Worm (Caenorhabditis elegans) whole organism, L1 larva: ENCODE data around the gene F57F4.1.

Experiments
- C04F5.9 ChIP-seq: sonication (generic microtip); optimal IDR thresholded peaks from 2 replicates; lab custom pipeline; 2016; ENCODE audit warnings: missing genetic modification characterization, missing compliant biosample characterization
- aly-2 ChIP-seq: fragments of 150-350 bp; optimal IDR thresholded peaks from 2 replicates; lab custom pipeline; 2014; ENCODE audit warnings: missing biosample characterization, missing genetic modification characterization
- ceh-8 ChIP-seq: fragments of 200-800 bp; sonication (Bioruptor generic); optimal IDR thresholded peaks from 2 replicates; lab custom pipeline; 2018; ENCODE audit warnings: mild to moderate bottlenecking, missing genetic modification characterization, moderate library complexity, missing compliant biosample characterization
- ceh-82 ChIP-seq, 3 experiments: fragments of 150-350 bp in 1 of 3; sonication (generic microtip) in 2 of 3; optimal IDR thresholded peaks; 2 replicates each; lab custom pipeline; 2014 to 2017; ENCODE audit warnings: missing biosample characterization in 3 of 3, missing genetic modification characterization in 3 of 3
- dsc-1 ChIP-seq: sonication (generic microtip); optimal IDR thresholded peaks from 2 replicates; lab custom pipeline; 2016; ENCODE audit warnings: mild to moderate bottlenecking, missing genetic modification characterization, missing compliant biosample characterization
- efl-1 ChIP-seq, 4 experiments: fragments of 150-350 bp; optimal IDR thresholded peaks in 3 of 4; peaks in 1 of 4; 1 replicate in 1 of 4; 2 replicates in 3 of 4; lab custom pipeline; 2014; ENCODE audit warnings: missing biosample characterization in 2 of 4, missing genetic modification characterization in 2 of 4, missing genetic modification reagents in 2 of 4
- elt-2 ChIP-seq: sonication (generic microtip); optimal IDR thresholded peaks from 2 replicates; lab custom pipeline; 2016; ENCODE audit warnings: missing genetic modification characterization, mild to moderate bottlenecking, inconsistent platforms, missing compliant biosample characterization, missing genetic modification reagents
- ets-5 ChIP-seq: fragments of 200-800 bp; sonication (Bioruptor generic); IDR thresholded peaks from 2 replicates; pipeline ENCODE4 v1.3.6; 2022; ENCODE audit warnings: missing genetic modification characterization, missing compliant biosample characterization
- fkh-4 ChIP-seq: sonication (generic microtip); optimal IDR thresholded peaks from 2 replicates; lab custom pipeline; 2016; ENCODE audit warnings: missing compliant biosample characterization, missing genetic modification characterization, borderline replicate concordance
- fkh-8 ChIP-seq: sonication (generic microtip); optimal IDR thresholded peaks from 2 replicates; lab custom pipeline; 2016; ENCODE audit warnings: mild to moderate bottlenecking, missing genetic modification characterization, missing compliant biosample characterization
- hlh-4 ChIP-seq: sonication (generic microtip); optimal IDR thresholded peaks from 2 replicates; lab custom pipeline; 2016; ENCODE audit warnings: mild to moderate bottlenecking, missing genetic modification characterization, missing compliant biosample characterization
- hpl-2 ChIP-seq: fragments of 150-350 bp; optimal IDR thresholded peaks from 2 replicates; lab custom pipeline; 2014; ENCODE audit warnings: missing biosample characterization, missing genetic modification reagents, missing genetic modification characterization
- lin-14 ChIP-seq: fragments of 200-800 bp; sonication (Bioruptor generic); optimal IDR thresholded peaks from 2 replicates; lab custom pipeline; 2018; ENCODE audit warnings: mild to moderate bottlenecking, missing genetic modification characterization, moderate library complexity, missing compliant biosample characterization
- lin-35 ChIP-seq, 2 experiments: fragments of 150-350 bp; optimal IDR thresholded peaks; 2 replicates each; lab custom pipeline; 2014; ENCODE audit warnings: missing biosample characterization in 2 of 2, missing genetic modification characterization in 2 of 2, missing genetic modification reagents in 2 of 2
- lin-39 ChIP-seq: fragments of 150-350 bp; optimal IDR thresholded peaks from 2 replicates; lab custom pipeline; 2014; ENCODE audit warnings: missing biosample characterization, missing genetic modification reagents, missing genetic modification characterization
- lir-3 ChIP-seq: sonication (generic microtip); optimal IDR thresholded peaks from 2 replicates; lab custom pipeline; 2016; ENCODE audit warnings: mild to moderate bottlenecking, missing genetic modification characterization, moderate library complexity, missing compliant biosample characterization; ENCODE audit not compliant: poor library complexity
- lsy-2 ChIP-seq, 2 experiments: fragments of 150-350 bp; optimal IDR thresholded peaks; 2 replicates each; lab custom pipeline; 2014; ENCODE audit warnings: missing biosample characterization in 2 of 2, missing genetic modification characterization in 2 of 2
- mef-2 ChIP-seq: fragments of 150-350 bp; optimal IDR thresholded peaks from 2 replicates; lab custom pipeline; 2014; ENCODE audit warnings: missing biosample characterization, missing genetic modification characterization
- mep-1 ChIP-seq: fragments of 150-350 bp; optimal IDR thresholded peaks from 2 replicates; lab custom pipeline; 2014; ENCODE audit warnings: missing biosample characterization, missing genetic modification characterization
- nhr-12 ChIP-seq: sonication (generic microtip); optimal IDR thresholded peaks from 2 replicates; lab custom pipeline; 2017; ENCODE audit warnings: missing biosample characterization, missing genetic modification characterization
- nhr-19 ChIP-seq: fragments of 200-800 bp; sonication (Bioruptor generic); conservative IDR thresholded peaks from 2 replicates; pipeline ENCODE4 v1.3.6; 2022; ENCODE audit warnings: missing genetic modification characterization, missing compliant biosample characterization
- nhr-20 ChIP-seq: sonication (generic microtip); optimal IDR thresholded peaks from 2 replicates; lab custom pipeline; 2016; ENCODE audit warnings: mild to moderate bottlenecking, missing genetic modification characterization, missing compliant biosample characterization
- nhr-237 ChIP-seq: fragments of 150-350 bp; optimal IDR thresholded peaks from 2 replicates; lab custom pipeline; 2014; ENCODE audit warnings: missing biosample characterization, missing genetic modification characterization
- nhr-28 ChIP-seq: fragments of 150-350 bp; optimal IDR thresholded peaks from 2 replicates; lab custom pipeline; 2014; ENCODE audit warnings: missing biosample characterization, missing genetic modification characterization
- nhr-84 ChIP-seq: sonication (generic microtip); optimal IDR thresholded peaks from 2 replicates; lab custom pipeline; 2017; ENCODE audit warnings: missing biosample characterization, missing genetic modification characterization
- nhr-90 ChIP-seq: sonication (generic microtip); optimal IDR thresholded peaks from 2 replicates; lab custom pipeline; 2016; ENCODE audit warnings: mild to moderate bottlenecking, missing genetic modification characterization, missing compliant biosample characterization; ENCODE audit not compliant: poor library complexity
- pag-3 ChIP-seq: sonication (generic microtip); optimal IDR thresholded peaks from 2 replicates; lab custom pipeline; 2017; ENCODE audit warnings: missing genetic modification characterization, mild to moderate bottlenecking, missing compliant biosample characterization, antibody characterized with exemption, borderline replicate concordance; ENCODE audit not compliant: insufficient read depth
- pax-3 ChIP-seq: fragments of 200-800 bp; sonication (Bioruptor generic); optimal IDR thresholded peaks from 2 replicates; lab custom pipeline; 2018; ENCODE audit warnings: mild to moderate bottlenecking, missing genetic modification characterization, moderate library complexity, missing compliant biosample characterization
- sox-4 ChIP-seq: sonication (generic microtip); optimal IDR thresholded peaks from 2 replicates; lab custom pipeline; 2016; ENCODE audit warnings: missing genetic modification characterization, missing compliant biosample characterization
- swsn-7 ChIP-seq: sonication (generic microtip); optimal IDR thresholded peaks from 2 replicates; lab custom pipeline; 2016; ENCODE audit warnings: missing genetic modification characterization, missing compliant biosample characterization
- tlp-1 ChIP-seq: fragments of 150-350 bp; optimal IDR thresholded peaks from 2 replicates; lab custom pipeline; 2014; ENCODE audit warnings: missing biosample characterization, missing genetic modification characterization
- unc-130 ChIP-seq: fragments of 150-350 bp; optimal IDR thresholded peaks from 2 replicates; lab custom pipeline; 2017; ENCODE audit warnings: missing biosample characterization, missing genetic modification characterization, inconsistent platforms
- unc-30 ChIP-seq: sonication (generic microtip); optimal IDR thresholded peaks from 2 replicates; lab custom pipeline; 2017; ENCODE audit warnings: missing biosample characterization, missing genetic modification characterization
- unc-62 ChIP-seq: fragments of 150-350 bp; optimal IDR thresholded peaks from 2 replicates; lab custom pipeline; 2014; ENCODE audit warnings: missing biosample characterization, missing genetic modification reagents, missing genetic modification characterization
- unc-98 ChIP-seq: fragments of 200-800 bp; sonication (Bioruptor generic); IDR thresholded peaks from 2 replicates; pipeline ENCODE4 v1.3.6; 2022; ENCODE audit warnings: missing genetic modification characterization, missing compliant biosample characterization
- vab-15 ChIP-seq: sonication (generic microtip); optimal IDR thresholded peaks from 2 replicates; lab custom pipeline; 2017; ENCODE audit warnings: missing genotype, mild to moderate bottlenecking, missing genetic modification characterization, missing compliant biosample characterization

The F57F4.1 gene

ce11 chrV:6433446-6434178 is 43.3 kb downstream of the F57F4.1 start, which contains the start of the genes gad-1 and erfa-1 (continued):
- TF ChIP-seq lsy-2 (tag; optimal IDR thresholded peaks at IDR 0.05; lab: Kevin White, UChicago), result peak; percentile 68 to 95
- no peak for TF ChIP-seq hlh-4 (tag; lab: Kevin White, UChicago)
- peak; percentile 44 for TF ChIP-seq fkh-8 (tag; lab: Kevin White, UChicago)
- peak; percentile 69 for TF ChIP-seq lin-14
- peak; percentile 67 to 78 for TF ChIP-seq efl-1 (optimal IDR thresholded peaks at IDR 0.05; lab: Kevin White, UChicago)
- peak; percentile 67 to 82 for TF ChIP-seq efl-1 (GFP tag; optimal IDR thresholded peaks at IDR 0.05 in 1 of 2; lab: Kevin White, UChicago)
- no peak for TF ChIP-seq fkh-4 (tag; lab: Kevin White, UChicago)
- peak in 1 of 3 experiments; percentile 80 for TF ChIP-seq ceh-82 (tag; optimal IDR thresholded peaks at IDR 0.05; lab: Kevin White, UChicago)
- TF ChIP-seq nhr-237 (tag; lab: Kevin White, UChicago), result no peak
- TF ChIP-seq ets-5 (GFP tag; lab: Robert Waterston, UW), result no peak
- peak; percentile 70 for TF ChIP-seq mep-1
- no peak for TF ChIP-seq pag-3 (tag; lab: Kevin White, UChicago)
- TF ChIP-seq tlp-1 (tag; lab: Kevin White, UChicago), result no peak
- no peak for TF ChIP-seq unc-98 (GFP tag; lab: Robert Waterston, UW)
- TF ChIP-seq unc-62, result no peak
- no peak for TF ChIP-seq hpl-2 (GFP tag; lab: Kevin White, UChicago)
- peak; percentile 43; the same call in 1 of the 2 replicates for TF ChIP-seq nhr-19 (GFP tag; lab: Robert Waterston, UW)
- TF ChIP-seq lin-39 (tag; lab: Kevin White, UChicago), result no peak
- peak; percentile 36 for TF ChIP-seq swsn-7 (tag; lab: Kevin White, UChicago)
- no peak for TF ChIP-seq vab-15 (tag; lab: Kevin White, UChicago)
- no peak for TF ChIP-seq sox-4 (tag; lab: Kevin White, UChicago)
- no peak for TF ChIP-seq nhr-84
- TF ChIP-seq C04F5.9 (tag; lab: Kevin White, UChicago), result no peak
- TF ChIP-seq elt-2 (tag; lab: Kevin White, UChicago), result no peak
- peak; percentile 69 for TF ChIP-seq lir-3 (tag; lab: Kevin White, UChicago)
- TF ChIP-seq nhr-12 (tag; lab: Kevin White, UChicago), result no peak
- no peak for TF ChIP-seq aly-2
- TF ChIP-seq unc-30, result no peak
- TF ChIP-seq dsc-1, result no peak
- peak; percentile 66 for TF ChIP-seq unc-130
- TF ChIP-seq ceh-8 (GFP tag; lab: Kevin White, UChicago), result no peak
- TF ChIP-seq lin-35 (GFP tag; optimal IDR thresholded peaks at IDR 0.05; lab: Kevin White, UChicago), result peak; percentile 74 to 82
- TF ChIP-seq nhr-28 (tag; lab: Kevin White, UChicago), result no peak
- TF ChIP-seq, all 84 proteins: peak for 34

ce11 chrV:6436332-6436731 is 46.1 kb downstream of the F57F4.1 start, which contains the start of gene hpo-19:
TSS of gene hpo-19 (plus strand) at chrV:6436645.
- TF ChIP-seq nhr-20 (tag; lab: Kevin White, UChicago) (no peak), elt-2 (tag; lab: Kevin White, UChicago) (peak; percentile 19)

ce11 chrV:6438601-6439000 is 48.3 kb downstream of the F57F4.1 start, which contains the start of gene T05H4.4:
TSS of gene T05H4.4 (plus strand) at chrV:6438901.
- TF ChIP-seq pax-3, result no peak
- TF ChIP-seq pag-3 (tag; lab: Kevin White, UChicago), result no peak
- no peak for TF ChIP-seq hlh-4 (tag; lab: Kevin White, UChicago)
- TF ChIP-seq efl-1 (optimal IDR thresholded peaks at IDR 0.05; lab: Kevin White, UChicago), result no peak
- no peak for TF ChIP-seq efl-1 (GFP tag; optimal IDR thresholded peaks at IDR 0.05 in 1 of 2; lab: Kevin White, UChicago)
- TF ChIP-seq nhr-90 (tag; lab: Kevin White, UChicago), result no peak
- no peak for TF ChIP-seq lir-3 (tag; lab: Kevin White, UChicago)
- no peak for TF ChIP-seq unc-30
- TF ChIP-seq mep-1, result no peak
- TF ChIP-seq mef-2 (tag; lab: Kevin White, UChicago), result no peak
